Worm (Caenorhabditis elegans) whole organism, mixed stage, embryonic: Measurements from ENCODE around the gene lgc-37.

Source experiments
- ceh-83 ChIP-seq: fragments of 200-800 bp; sonication (Bioruptor generic); optimal IDR thresholded peaks from 2 replicates; lab custom pipeline; 2018; ENCODE audit warnings: mild to moderate bottlenecking, missing genetic modification characterization, missing compliant biosample characterization
- elt-3 ChIP-seq: fragments of 150-350 bp; optimal IDR thresholded peaks from 2 replicates; lab custom pipeline; 2014; ENCODE audit warnings: missing biosample characterization, missing genetic modification characterization
- ham-2 ChIP-seq: fragments of 200-800 bp; sonication (Bioruptor generic); optimal IDR thresholded peaks from 2 replicates; lab custom pipeline; 2018; ENCODE audit warnings: mild to moderate bottlenecking, missing genetic modification characterization, missing compliant biosample characterization
- lsy-2 ChIP-seq: fragments of 150-350 bp; optimal IDR thresholded peaks from 2 replicates; lab custom pipeline; 2014; ENCODE audit warnings: missing biosample characterization, missing genetic modification characterization
- mab-5 ChIP-seq: fragments of 150-350 bp; optimal IDR thresholded peaks from 2 replicates; lab custom pipeline; 2014; ENCODE audit warnings: missing biosample characterization, missing genetic modification characterization
- mep-1 ChIP-seq: fragments of 150-350 bp; optimal IDR thresholded peaks from 2 replicates; lab custom pipeline; 2017; ENCODE audit warnings: missing biosample characterization, missing genetic modification reagents, missing genetic modification characterization, inconsistent platforms
- mls-2 ChIP-seq: sonication (generic microtip); optimal IDR thresholded peaks from 2 replicates; lab custom pipeline; 2016; ENCODE audit warnings: mild to moderate bottlenecking, missing genetic modification characterization, moderate library complexity, missing compliant biosample characterization
- nhr-12 ChIP-seq: fragments of 150-350 bp; optimal IDR thresholded peaks from 2 replicates; lab custom pipeline; 2014; ENCODE audit warnings: missing biosample characterization, missing genetic modification characterization
- nhr-237 ChIP-seq: fragments of 150-350 bp; optimal IDR thresholded peaks from 2 replicates; lab custom pipeline; 2014; ENCODE audit warnings: missing biosample characterization, missing genetic modification characterization
- pha-4 ChIP-seq: fragments of 150-350 bp; optimal IDR thresholded peaks from 2 replicates; lab custom pipeline; 2018; ENCODE audit warnings: missing biosample characterization, missing genetic modification reagents, missing genetic modification characterization
- sptf-1 ChIP-seq: sonication (generic microtip); optimal IDR thresholded peaks from 2 replicates; lab custom pipeline; 2017; ENCODE audit warnings: mild to moderate bottlenecking, missing genetic modification characterization, moderate library complexity, missing compliant biosample characterization
- unc-39 ChIP-seq: fragments of 150-350 bp; optimal IDR thresholded peaks from 2 replicates; lab custom pipeline; 2014; ENCODE audit warnings: missing biosample characterization, missing genetic modification characterization
- unc-62 ChIP-seq: fragments of 150-350 bp; optimal IDR thresholded peaks from 2 replicates; lab custom pipeline; 2014; ENCODE audit warnings: missing biosample characterization, missing genetic modification reagents, missing genetic modification characterization
- ztf-11 ChIP-seq: fragments of 150-350 bp; optimal IDR thresholded peaks from 2 replicates; lab custom pipeline; 2014; ENCODE audit warnings: missing biosample characterization, missing genetic modification characterization

- TF ChIP-seq sptf-1 (tag; lab: Kevin White, UChicago) (no peak), lsy-2 (tag; lab: Kevin White, UChicago) (no peak), mab-5 (tag; lab: Kevin White, UChicago) (no peak), unc-39 (tag; lab: Kevin White, UChicago) (no peak), nhr-237 (tag; lab: Kevin White, UChicago) (no peak), ztf-11 (tag; lab: Kevin White, UChicago) (no peak), unc-62 (GFP tag; lab: Kevin White, UChicago) (no peak), elt-3 (tag; lab: Kevin White, UChicago) (no peak), ceh-83 (no peak), pha-4 (tag; lab: Kevin White, UChicago) (no peak), nhr-12 (tag; lab: Kevin White, UChicago) (no peak), mls-2 (tag; lab: Kevin White, UChicago) (no peak), ham-2 (GFP tag; lab: Kevin White, UChicago) (no peak), mep-1 (no peak)
These were observed 1.1 kb upstream of the lgc-37 start for ce11 chrIII:12783878-12784277.
